Worm (Caenorhabditis elegans) whole organism, early embryonic: ENCODE data around the gene par-2.

ENCODE experiments used
- B0310.2 ChIP-seq: sonication (generic microtip); optimal IDR thresholded peaks from 2 replicates; lab custom pipeline; 2016; ENCODE audit warnings: mild to moderate bottlenecking, missing genetic modification characterization, missing compliant biosample characterization
- F13C5.2 ChIP-seq: sonication (generic microtip); optimal IDR thresholded peaks from 2 replicates; lab custom pipeline; 2017; ENCODE audit warnings: mild to moderate bottlenecking, missing genetic modification characterization, inconsistent platforms, missing compliant biosample characterization
- aly-1 ChIP-seq: sonication (generic microtip); optimal IDR thresholded peaks from 2 replicates; lab custom pipeline; 2016; ENCODE audit warnings: missing genetic modification characterization, missing compliant biosample characterization
- ama-1 ChIP-seq: fragments of 150-350 bp; optimal IDR thresholded peaks from 2 replicates; lab custom pipeline; 2014
- ceh-13 ChIP-seq: fragments of 200-800 bp; sonication (Bioruptor generic); optimal IDR thresholded peaks from 2 replicates; lab custom pipeline; 2018; ENCODE audit warnings: mild to moderate bottlenecking, missing genetic modification characterization, missing compliant biosample characterization
- ceh-36 ChIP-seq: sonication (generic microtip); optimal IDR thresholded peaks from 2 replicates; lab custom pipeline; 2016; ENCODE audit warnings: missing genetic modification characterization, inconsistent platforms, missing compliant biosample characterization
- ets-7 ChIP-seq: sonication (generic microtip); optimal IDR thresholded peaks from 2 replicates; lab custom pipeline; 2016; ENCODE audit warnings: missing genotype, missing genetic modification characterization, missing compliant biosample characterization
- flt-1 ChIP-seq: fragments of 200-800 bp; sonication (Bioruptor generic); IDR thresholded peaks from 2 replicates; pipeline ENCODE4 v1.3.6; 2022; ENCODE audit warnings: missing genetic modification characterization, missing compliant biosample characterization
- hmbx-1 ChIP-seq: sonication (generic microtip); optimal IDR thresholded peaks from 2 replicates; lab custom pipeline; 2016; ENCODE audit warnings: mild to moderate bottlenecking, missing genetic modification characterization, missing compliant biosample characterization
- hmg-4 ChIP-seq: fragments of 200-800 bp; sonication (Bioruptor generic); optimal IDR thresholded peaks from 2 replicates; lab custom pipeline; 2018; ENCODE audit warnings: mild to moderate bottlenecking, missing genetic modification characterization, missing compliant biosample characterization
- hnd-1 ChIP-seq: sonication (generic microtip); optimal IDR thresholded peaks from 2 replicates; lab custom pipeline; 2016; ENCODE audit warnings: missing genetic modification characterization, missing compliant biosample characterization
- pes-1 ChIP-seq: fragments of 200-800 bp; sonication (Bioruptor generic); IDR thresholded peaks from 2 replicates; pipeline ENCODE4 v1.3.6; 2022; ENCODE audit warnings: missing genetic modification reagents, missing genetic modification characterization, missing compliant biosample characterization
- scrt-1 ChIP-seq: fragments of 200-800 bp; sonication (Bioruptor generic); IDR thresholded peaks from 2 replicates; pipeline ENCODE4 v1.3.6; 2022; ENCODE audit warnings: missing genetic modification characterization, missing compliant biosample characterization
- sea-1 ChIP-seq: fragments of 200-800 bp; sonication (Bioruptor generic); conservative IDR thresholded peaks from 2 replicates; pipeline ENCODE4 v1.3.6; 2022; ENCODE audit warnings: missing genetic modification characterization, missing compliant biosample characterization
- tbx-11 ChIP-seq: fragments of 200-800 bp; sonication (Bioruptor generic); IDR thresholded peaks from 2 replicates; pipeline ENCODE4 v1.3.6; 2022; ENCODE audit warnings: missing genetic modification characterization, missing compliant biosample characterization
- tbx-37 ChIP-seq: fragments of 200-800 bp; sonication (Bioruptor generic); conservative IDR thresholded peaks from 2 replicates; pipeline ENCODE4 v1.3.6; 2022; ENCODE audit warnings: missing genetic modification reagents, missing genetic modification characterization, missing compliant biosample characterization
- tra-4 ChIP-seq: sonication (generic microtip); optimal IDR thresholded peaks from 2 replicates; lab custom pipeline; 2017; ENCODE audit warnings: missing genetic modification characterization, missing compliant biosample characterization

The par-2 gene

DNA sequence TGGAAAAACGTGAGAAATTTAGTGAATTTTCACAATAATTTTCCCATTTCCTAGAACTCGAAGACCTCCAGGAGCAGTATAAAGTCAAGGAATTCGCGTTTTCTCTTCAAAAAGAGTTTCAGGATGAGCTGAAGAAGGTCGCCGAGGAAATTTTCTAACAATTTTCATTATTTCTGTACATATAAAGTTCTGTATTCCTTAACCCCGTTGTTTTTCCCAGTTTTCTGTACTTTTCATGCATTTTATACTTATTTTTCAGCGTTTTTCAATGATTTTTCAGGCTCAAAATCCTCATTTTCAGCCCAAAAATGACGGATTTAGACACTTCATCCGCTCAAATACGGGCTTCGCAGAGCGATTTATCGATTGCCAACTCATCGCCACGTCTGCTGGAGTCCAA is at the start of gene par-2:
par-2 (plus strand) TSS at position 301 of the 400 bp plus-strand sequence.
- no peak for TF ChIP-seq tbx-11 (GFP tag; lab: Robert Waterston, UW)
- no peak for TF ChIP-seq hmbx-1 (tag; lab: Kevin White, UChicago)
- no peak for TF ChIP-seq hnd-1
- no peak for TF ChIP-seq F13C5.2 (tag; lab: Kevin White, UChicago)
- no peak for TF ChIP-seq aly-1
- no peak for TF ChIP-seq ceh-36
- no peak for TF ChIP-seq scrt-1 (GFP tag; lab: Robert Waterston, UW)
- no peak for TF ChIP-seq tra-4 (tag; lab: Kevin White, UChicago)
- TF ChIP-seq ceh-13 (GFP tag; lab: Kevin White, UChicago): no peak
- no peak for TF ChIP-seq ama-1 (lab: Kevin White, UChicago)
- TF ChIP-seq flt-1 (GFP tag; lab: Robert Waterston, UW): no peak
- TF ChIP-seq sea-1 (GFP tag; lab: Robert Waterston, UW): no peak
- no peak for TF ChIP-seq tbx-37 (GFP tag; lab: Robert Waterston, UW)

- TF ChIP-seq hmbx-1 (tag; lab: Kevin White, UChicago) (no peak), B0310.2 (tag; lab: Kevin White, UChicago) (no peak), scrt-1 (GFP tag; lab: Robert Waterston, UW) (no peak), ets-7 (tag; lab: Kevin White, UChicago) (no peak), ceh-13 (GFP tag; lab: Kevin White, UChicago) (no peak), ama-1 (lab: Kevin White, UChicago) (no peak), F13C5.2 (tag; lab: Kevin White, UChicago) (no peak), hnd-1 (no peak), hmg-4 (GFP tag; lab: Kevin White, UChicago) (no peak), flt-1 (GFP tag; lab: Robert Waterston, UW) (no peak), pes-1 (GFP tag; lab: Robert Waterston, UW) (no peak), tra-4 (tag; lab: Kevin White, UChicago) (no peak)
Measured at ce11 chrIII:1034853-1035252, 46.3 kb upstream of the par-2 start.

DNA sequence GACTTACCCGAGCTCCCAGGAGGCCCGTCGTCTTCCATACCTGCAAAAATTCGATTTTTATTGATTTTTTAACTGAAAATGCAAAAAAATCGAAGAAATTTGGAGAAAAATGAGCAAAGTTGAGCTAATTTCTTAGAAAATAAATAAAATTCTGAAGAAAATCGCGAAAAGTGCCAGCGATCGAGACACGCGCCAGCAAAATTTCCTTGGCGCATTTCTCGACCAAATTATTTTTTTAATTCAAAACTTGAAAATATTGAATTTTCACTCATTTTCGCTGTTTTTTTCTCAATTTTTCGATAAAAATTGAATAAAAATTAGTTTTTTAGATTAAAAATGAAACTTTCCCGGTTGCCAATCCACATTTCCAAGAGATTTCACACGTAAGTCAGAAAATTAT is 44.0 kb upstream of the par-2 start, which contains the start of the genes chin-1 and BE0003N10.1:
chin-1 (minus strand) TSS at position 40 of the 400 bp plus-strand sequence.
BE0003N10.1 (plus strand) TSS at position 320 of the 400 bp plus-strand sequence.
- TF ChIP-seq ceh-13 (GFP tag; lab: Kevin White, UChicago) (no peak), F13C5.2 (tag; lab: Kevin White, UChicago) (peak; percentile 22), ets-7 (tag; lab: Kevin White, UChicago) (no peak), hmg-4 (GFP tag; lab: Kevin White, UChicago) (no peak), sea-1 (GFP tag; lab: Robert Waterston, UW) (no peak), aly-1 (no peak)

ce11 chrIII:1040059-1040458 is 41.1 kb upstream of the par-2 start:
- TF ChIP-seq tra-4 (tag; lab: Kevin White, UChicago): no peak
- TF ChIP-seq F13C5.2 (tag; lab: Kevin White, UChicago): no peak
- no peak for TF ChIP-seq hmg-4 (GFP tag; lab: Kevin White, UChicago)
- no peak for TF ChIP-seq hnd-1
- TF ChIP-seq ceh-13 (GFP tag; lab: Kevin White, UChicago): no peak
- no peak for TF ChIP-seq sea-1 (GFP tag; lab: Robert Waterston, UW)
- no peak for TF ChIP-seq scrt-1 (GFP tag; lab: Robert Waterston, UW)

- no peak for TF ChIP-seq ceh-36
Measured at ce11 chrIII:1043790-1044189, 37.4 kb upstream of the par-2 start.

- no peak for TF ChIP-seq ceh-36
- no peak for TF ChIP-seq hnd-1
- no peak for TF ChIP-seq hmg-4 (GFP tag; lab: Kevin White, UChicago)
- no peak for TF ChIP-seq flt-1 (GFP tag; lab: Robert Waterston, UW)
- no peak for TF ChIP-seq aly-1
- no peak for TF ChIP-seq ama-1 (lab: Kevin White, UChicago)
- TF ChIP-seq pes-1 (GFP tag; lab: Robert Waterston, UW): no peak
- no peak for TF ChIP-seq hmbx-1 (tag; lab: Kevin White, UChicago)
- TF ChIP-seq tra-4 (tag; lab: Kevin White, UChicago): no peak
- no peak for TF ChIP-seq tbx-11 (GFP tag; lab: Robert Waterston, UW)
- no peak for TF ChIP-seq ets-7 (tag; lab: Kevin White, UChicago)
- TF ChIP-seq tbx-37 (GFP tag; lab: Robert Waterston, UW): no peak
- no peak for TF ChIP-seq B0310.2 (tag; lab: Kevin White, UChicago)
- no peak for TF ChIP-seq sea-1 (GFP tag; lab: Robert Waterston, UW)
- no peak for TF ChIP-seq scrt-1 (GFP tag; lab: Robert Waterston, UW)
- TF ChIP-seq F13C5.2 (tag; lab: Kevin White, UChicago): no peak
- no peak for TF ChIP-seq ceh-13 (GFP tag; lab: Kevin White, UChicago)
Measured at ce11 chrIII:1051877-1052276, 29.3 kb upstream of the par-2 start.

- TF ChIP-seq ceh-36 (peak; percentile 90), B0310.2 (tag; lab: Kevin White, UChicago) (no peak)
Measured at ce11 chrIII:1052291-1052690, 28.9 kb upstream of the par-2 start.

ce11 chrIII:1053067-1053466 is 28.1 kb upstream of the par-2 start, which contains the start of gene fbxo-11.2:
TSS of gene fbxo-11.2 (minus strand) at chrIII:1053242.
- TF ChIP-seq hnd-1 (no peak), flt-1 (GFP tag; lab: Robert Waterston, UW) (no peak), sea-1 (GFP tag; lab: Robert Waterston, UW) (no peak)
